Fruit fly (Drosophila melanogaster) whole organism: Measurements from ENCODE around the gene Pif1A.
A peak's percentile ranks its signal among the peaks of the same experiment; 100 is the strongest.

Experiments
- CG8478 ChIP-seq: fragments of >200 bp; optimal IDR thresholded peaks from 2 replicates; lab custom pipeline; 2018; ENCODE audit warnings: inconsistent platforms
- Dll ChIP-seq: fragments of >200 bp; optimal IDR thresholded peaks from 2 replicates; lab custom pipeline; 2017
- pan ChIP-seq: fragments of >200 bp; optimal IDR thresholded peaks from 2 replicates; lab custom pipeline; 2017
- psq ChIP-seq: fragments of >200 bp; optimal IDR thresholded peaks from 2 replicates; lab custom pipeline; 2017
- usp ChIP-seq: fragments of >200 bp; optimal IDR thresholded peaks from 2 replicates; lab custom pipeline; 2017; ENCODE audit warnings: missing biosample characterization, missing genetic modification characterization, mixed read lengths

DNA sequence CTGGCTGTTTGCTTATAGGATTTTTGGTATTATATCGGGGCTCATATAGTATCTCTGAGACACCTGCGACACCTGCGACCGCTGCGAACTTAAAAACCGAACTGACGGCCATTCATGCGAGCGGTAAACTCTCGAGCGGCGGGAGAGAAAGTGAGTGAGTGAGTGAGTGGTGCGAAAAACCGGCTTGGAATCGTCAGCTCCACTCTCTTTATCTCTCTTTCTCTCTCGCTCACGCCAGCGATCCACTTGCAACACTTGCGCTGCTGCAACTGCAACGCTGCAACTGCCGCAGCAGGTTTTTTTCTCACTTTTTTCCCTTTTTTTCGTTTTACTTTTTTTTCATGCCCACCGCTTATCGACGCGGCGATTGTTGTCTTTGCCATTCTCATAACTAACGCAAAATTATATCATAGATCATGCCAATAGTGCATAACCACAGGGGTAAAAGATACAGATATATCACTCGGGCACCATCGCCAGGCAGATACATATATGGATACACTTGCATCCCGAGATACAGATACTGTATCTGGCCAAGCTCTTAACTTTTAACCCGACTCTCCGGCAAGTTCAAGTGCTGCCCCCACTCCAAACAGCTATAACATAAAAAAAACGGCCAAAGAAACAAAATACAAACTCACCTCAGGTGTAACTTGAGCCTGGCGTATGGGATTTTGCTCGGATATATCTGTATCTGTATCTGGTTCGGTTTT lies 8.4 kb downstream of the Pif1A start:
- TF ChIP-seq pan = peak; percentile 39
- no peak for TF ChIP-seq usp (GFP tag; lab: Kevin White, UChicago)
- TF ChIP-seq CG8478 (lab: Kevin White, UChicago) = no peak
- TF ChIP-seq psq (lab: Kevin White, UChicago) = no peak
- TF ChIP-seq Dll (lab: Kevin White, UChicago) = peak; percentile 16
